Fruit fly (Drosophila melanogaster) whole organism, embryonic: ENCODE results near the gene CG4455.
A peak's percentile ranks its signal among the peaks of the same experiment; 100 is the strongest.

Source experiments
- ATbp ChIP-seq: fragments of 200-800 bp; sonication (Bioruptor generic); optimal IDR thresholded peaks from 2 replicates; lab custom pipeline; 2017; ENCODE audit warnings: missing biosample characterization, mild to moderate bottlenecking, missing genetic modification characterization, missing genetic modification reagents
- Atf-2 ChIP-seq: fragments of 200-800 bp; sonication (Bioruptor generic); optimal IDR thresholded peaks from 2 replicates; lab custom pipeline; 2016; ENCODE audit warnings: missing biosample characterization, missing genetic modification characterization
- Atf3 ChIP-seq: fragments of 200-800 bp; sonication (Bioruptor generic); optimal IDR thresholded peaks from 3 replicates; lab custom pipeline; 2016; ENCODE audit warnings: missing biosample characterization, missing genetic modification characterization
- Blimp-1 ChIP-seq: fragments of 200-800 bp; sonication (Bioruptor generic); optimal IDR thresholded peaks from 3 replicates; lab custom pipeline; 2018; ENCODE audit warnings: missing biosample characterization, missing genetic modification characterization, mild to moderate bottlenecking, moderate library complexity, missing genetic modification reagents
- C15 ChIP-seq: fragments of 200-800 bp; sonication (Bioruptor generic); IDR thresholded peaks from 3 replicates; pipeline ENCODE4 v1.3.6; 2022; ENCODE audit warnings: missing biosample characterization, missing genetic modification characterization
- CG10147 ChIP-seq: fragments of 200-800 bp; sonication (Bioruptor generic); optimal IDR thresholded peaks from 2 replicates; lab custom pipeline; 2019; ENCODE audit warnings: missing biosample characterization, mild to moderate bottlenecking, missing genetic modification characterization, moderate library complexity
- CG10321 ChIP-seq: fragments of 200-800 bp; sonication (Bioruptor generic); IDR thresholded peaks from 2 replicates; pipeline ENCODE4 v1.3.6; 2022; ENCODE audit warnings: missing biosample characterization, missing genetic modification characterization
- CG12942 ChIP-seq: fragments of 200-800 bp; sonication (Bioruptor generic); optimal IDR thresholded peaks from 3 replicates; lab custom pipeline; 2016; ENCODE audit warnings: missing biosample characterization, missing genetic modification characterization
- CG15601 ChIP-seq: fragments of 200-800 bp; sonication (Bioruptor generic); optimal IDR thresholded peaks from 3 replicates; lab custom pipeline; 2019; ENCODE audit warnings: missing biosample characterization, mild to moderate bottlenecking, missing genetic modification characterization, moderate library complexity
- CG16813 ChIP-seq: fragments of 200-800 bp; sonication (Bioruptor generic); IDR thresholded peaks from 3 replicates; pipeline ENCODE4 v1.3.6; 2022; ENCODE audit warnings: missing biosample characterization, missing genetic modification characterization; ENCODE audit not compliant: partially characterized antibody
- CG18011 ChIP-seq: fragments of 200-800 bp; sonication (Bioruptor generic); optimal IDR thresholded peaks from 2 replicates; lab custom pipeline; 2017; ENCODE audit warnings: missing biosample characterization, missing genetic modification characterization, mild to moderate bottlenecking, moderate library complexity, missing genotype
- CG18764 ChIP-seq: fragments of 200-800 bp; sonication (Bioruptor generic); optimal IDR thresholded peaks from 3 replicates; lab custom pipeline; 2016; ENCODE audit warnings: missing biosample characterization, missing genetic modification characterization
- CG33557 ChIP-seq: fragments of 200-800 bp; sonication (Bioruptor generic); optimal IDR thresholded peaks from 2 replicates; lab custom pipeline; 2019; ENCODE audit warnings: missing biosample characterization, mild to moderate bottlenecking, missing genetic modification characterization, moderate library complexity
- CG6175 ChIP-seq: fragments of 200-800 bp; sonication (Bioruptor generic); IDR thresholded peaks from 3 replicates; pipeline ENCODE4 v1.3.6; 2022; ENCODE audit warnings: missing biosample characterization, missing genetic modification characterization
- CG6765 ChIP-seq: fragments of 200-800 bp; sonication (Bioruptor generic); optimal IDR thresholded peaks from 3 replicates; lab custom pipeline; 2017; ENCODE audit warnings: missing biosample characterization, mild to moderate bottlenecking, missing genetic modification characterization
- CG7786 ChIP-seq: fragments of 200-800 bp; sonication (Bioruptor generic); optimal IDR thresholded peaks from 2 replicates; lab custom pipeline; 2016; ENCODE audit warnings: missing biosample characterization, missing genetic modification characterization
- CG7963 ChIP-seq: fragments of 200-800 bp; sonication (Bioruptor generic); IDR thresholded peaks from 3 replicates; pipeline ENCODE4 v1.3.6; 2022; ENCODE audit warnings: missing biosample characterization, missing genetic modification characterization; ENCODE audit not compliant: partially characterized antibody
- CG8281 ChIP-seq: fragments of 200-800 bp; sonication (Bioruptor generic); optimal IDR thresholded peaks from 2 replicates; lab custom pipeline; 2018; ENCODE audit warnings: missing biosample characterization, mild to moderate bottlenecking, missing genetic modification characterization, moderate library complexity
- CG8478 ChIP-seq: fragments of >200 bp; optimal IDR thresholded peaks from 2 replicates; lab custom pipeline; 2018
- CG8944 ChIP-seq: fragments of 200-800 bp; sonication (Bioruptor generic); optimal IDR thresholded peaks from 3 replicates; lab custom pipeline; 2016; ENCODE audit warnings: missing biosample characterization, missing genetic modification characterization
- CG9797 ChIP-seq: fragments of 200-800 bp; sonication (Bioruptor generic); optimal IDR thresholded peaks from 3 replicates; lab custom pipeline; 2018; ENCODE audit warnings: missing biosample characterization, mild to moderate bottlenecking, missing genetic modification characterization
- D19B ChIP-seq: fragments of 200-800 bp; sonication (Bioruptor generic); optimal IDR thresholded peaks from 2 replicates; lab custom pipeline; 2017; ENCODE audit warnings: missing biosample characterization, mild to moderate bottlenecking, missing genetic modification characterization
- E2f1 ChIP-seq: fragments of 200-800 bp; sonication (Bioruptor generic); IDR thresholded peaks from 2 replicates; pipeline ENCODE4 v1.3.6; 2022; ENCODE audit warnings: missing biosample characterization, missing genetic modification characterization
- Fer2 ChIP-seq: fragments of 200-800 bp; sonication (Bioruptor generic); optimal IDR thresholded peaks from 2 replicates; lab custom pipeline; 2018; ENCODE audit warnings: missing biosample characterization, mild to moderate bottlenecking, missing genetic modification characterization, moderate library complexity
- GATAe ChIP-seq: fragments of 200-800 bp; sonication (Bioruptor generic); conservative IDR thresholded peaks from 2 replicates; pipeline ENCODE4 v1.3.6; 2022; ENCODE audit warnings: missing biosample characterization, missing genetic modification characterization
- HLH54F ChIP-seq: fragments of 200-800 bp; sonication (Bioruptor generic); optimal IDR thresholded peaks from 3 replicates; lab custom pipeline; 2016; ENCODE audit warnings: missing biosample characterization, missing genetic modification characterization
- Hmx ChIP-seq: fragments of 200-800 bp; sonication (Bioruptor generic); optimal IDR thresholded peaks from 2 replicates; lab custom pipeline; 2016; ENCODE audit warnings: missing biosample characterization, missing genetic modification characterization
- Lpt ChIP-seq: fragments of >200 bp; optimal IDR thresholded peaks from 2 replicates; lab custom pipeline; 2018; ENCODE audit warnings: missing biosample characterization, missing genetic modification characterization
- NfI ChIP-seq: fragments of 200-800 bp; sonication (Bioruptor generic); optimal IDR thresholded peaks from 3 replicates; lab custom pipeline; 2018; ENCODE audit warnings: missing biosample characterization, mild to moderate bottlenecking, missing genetic modification characterization, moderate library complexity
- Scr ChIP-seq: fragments of 200-800 bp; sonication (Bioruptor generic); IDR thresholded peaks from 2 replicates; pipeline ENCODE4 v1.3.6; 2022; ENCODE audit warnings: missing biosample characterization, missing genetic modification characterization; ENCODE audit not compliant: partially characterized antibody
- Spps ChIP-seq: fragments of 200-800 bp; sonication (Bioruptor generic); optimal IDR thresholded peaks from 2 replicates; lab custom pipeline; 2018; ENCODE audit warnings: missing biosample characterization, mild to moderate bottlenecking, missing genetic modification characterization
- Sry-β ChIP-seq: fragments of 200-800 bp; sonication (Bioruptor generic); optimal IDR thresholded peaks from 2 replicates; lab custom pipeline; 2018; ENCODE audit warnings: missing biosample characterization, mild to moderate bottlenecking, missing genetic modification characterization, moderate library complexity
- ci ChIP-seq: fragments of 200-800 bp; sonication (Bioruptor generic); IDR thresholded peaks from 3 replicates; pipeline ENCODE4 v1.3.6; 2022; ENCODE audit warnings: missing biosample characterization, missing genetic modification characterization
- dysf ChIP-seq: fragments of 200-800 bp; sonication (Bioruptor generic); IDR thresholded peaks from 3 replicates; pipeline ENCODE4 v1.3.6; 2022; ENCODE audit warnings: missing biosample characterization, missing genetic modification characterization
- exex ChIP-seq: fragments of 200-800 bp; sonication (Bioruptor generic); optimal IDR thresholded peaks from 4 replicates; lab custom pipeline; 2018; ENCODE audit warnings: missing biosample characterization, mild to moderate bottlenecking, missing genetic modification characterization, moderate library complexity
- fru ChIP-seq: fragments of >200 bp; optimal IDR thresholded peaks from 2 replicates; lab custom pipeline; 2017
- gce ChIP-seq: fragments of 200-800 bp; sonication (Bioruptor generic); IDR thresholded peaks from 3 replicates; pipeline ENCODE4 v1.3.6; 2022; ENCODE audit warnings: missing biosample characterization, missing genetic modification characterization
- her ChIP-seq: fragments of 200-800 bp; sonication (Bioruptor generic); optimal IDR thresholded peaks from 2 replicates; lab custom pipeline; 2016; ENCODE audit warnings: missing biosample characterization, missing genetic modification characterization
- insv ChIP-seq, 2 experiments: fragments of 200-800 bp; sonication (Bioruptor generic); optimal IDR thresholded peaks; 3 replicates each; lab custom pipeline; 2016 to 2018; ENCODE audit warnings: missing biosample characterization in 2 of 2, missing genetic modification characterization in 2 of 2
- jigr1 ChIP-seq: fragments of 200-800 bp; sonication (Bioruptor generic); IDR thresholded peaks from 3 replicates; pipeline ENCODE4 v1.3.6; 2022; ENCODE audit warnings: missing biosample characterization, missing genetic modification characterization
- klu ChIP-seq: fragments of 200-800 bp; sonication (Bioruptor generic); IDR thresholded peaks from 2 replicates; pipeline ENCODE4 v1.3.6; 2022; ENCODE audit warnings: missing biosample characterization, missing genetic modification characterization
- mam ChIP-seq: fragments of 200-800 bp; sonication (Bioruptor generic); optimal IDR thresholded peaks from 3 replicates; lab custom pipeline; 2016; ENCODE audit warnings: missing biosample characterization, missing genetic modification characterization
- nmo ChIP-seq: fragments of 200-800 bp; sonication (Bioruptor generic); optimal IDR thresholded peaks from 2 replicates; lab custom pipeline; 2018; ENCODE audit warnings: missing biosample characterization, mild to moderate bottlenecking, missing genetic modification characterization, moderate library complexity
- p53 ChIP-seq: fragments of 200-800 bp; sonication (Bioruptor generic); optimal IDR thresholded peaks from 2 replicates; lab custom pipeline; 2016; ENCODE audit warnings: missing biosample characterization, missing genetic modification characterization
- ranshi ChIP-seq: fragments of 200-800 bp; sonication (Bioruptor generic); IDR thresholded peaks from 2 replicates; pipeline ENCODE4 v1.3.6; 2022; ENCODE audit warnings: missing biosample characterization, missing genetic modification characterization
- salm ChIP-seq: fragments of 200-800 bp; sonication (Bioruptor generic); optimal IDR thresholded peaks from 2 replicates; lab custom pipeline; 2018; ENCODE audit warnings: missing biosample characterization, mild to moderate bottlenecking, missing genetic modification characterization
- seq ChIP-seq: fragments of 200-800 bp; sonication (Bioruptor generic); IDR thresholded peaks from 2 replicates; pipeline ENCODE4 v1.3.6; 2022; ENCODE audit warnings: missing biosample characterization, missing genetic modification characterization
- sim ChIP-seq: fragments of 200-800 bp; sonication (Bioruptor generic); IDR thresholded peaks from 2 replicates; pipeline ENCODE4 v1.3.6; 2022; ENCODE audit warnings: missing biosample characterization, missing genetic modification characterization
- so ChIP-seq: fragments of 200-800 bp; sonication (Bioruptor generic); IDR thresholded peaks from 3 replicates; pipeline ENCODE4 v1.3.6; 2022; ENCODE audit warnings: missing biosample characterization, missing genetic modification characterization
- stwl ChIP-seq: fragments of 200-800 bp; sonication (Bioruptor generic); optimal IDR thresholded peaks from 3 replicates; lab custom pipeline; 2018; ENCODE audit warnings: missing biosample characterization, mild to moderate bottlenecking, missing genetic modification characterization, moderate library complexity
- tap ChIP-seq: fragments of 200-800 bp; optimal IDR thresholded peaks from 3 replicates; lab custom pipeline; 2019; ENCODE audit warnings: missing biosample characterization, mild to moderate bottlenecking, missing genetic modification characterization, moderate library complexity
- ttk ChIP-seq: fragments of 200-800 bp; sonication (Bioruptor generic); IDR thresholded peaks from 2 replicates; pipeline ENCODE4 v2.1.2; 2022; ENCODE audit warnings: missing biosample characterization, missing genetic modification characterization
- wek ChIP-seq: fragments of 200-800 bp; sonication (Bioruptor generic); optimal IDR thresholded peaks from 3 replicates; lab custom pipeline; 2018; ENCODE audit warnings: missing biosample characterization, mild to moderate bottlenecking, missing genetic modification characterization, moderate library complexity

The CG4455 gene

DNA sequence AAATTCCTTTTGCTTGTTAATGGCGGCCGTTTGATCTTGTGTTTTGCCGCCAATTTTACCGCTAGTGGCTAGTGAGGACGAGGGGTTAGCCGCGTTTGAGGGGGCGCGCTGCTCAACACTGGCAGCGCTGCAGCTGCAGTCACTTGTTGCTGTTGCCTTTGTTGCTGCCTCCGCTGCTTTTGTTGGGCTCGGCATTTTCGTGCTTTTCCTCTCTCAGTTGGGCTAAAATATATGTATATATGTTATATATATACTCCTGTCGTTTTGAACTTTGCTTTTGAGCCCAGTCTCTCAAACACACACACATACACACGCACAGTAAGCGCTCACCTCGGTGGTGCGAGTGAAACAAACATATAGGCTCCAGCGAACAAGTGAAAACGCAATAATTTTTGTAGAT, 27.9 kb upstream of the CG4455 start (continued):
- TF ChIP-seq salm (no peak), D19B (GFP tag; lab: Kevin White, UChicago) (no peak), CG6765 (GFP tag; lab: Kevin White, UChicago) (peak; percentile 9), NfI (GFP tag; lab: Kevin White, UChicago) (no peak), Blimp-1 (GFP tag; lab: Kevin White, UChicago) (peak; percentile 10), E2f1 (peak; percentile 63; the same call in 1 of the 2 replicates), GATAe (GFP tag; lab: Robert Waterston, UW) (no peak), seq (GFP tag; lab: Robert Waterston, UW) (peak; percentile 29; the same call in 1 of the 2 replicates), gce (GFP tag; lab: Robert Waterston, UW) (no peak), Atf3 (GFP tag; lab: Kevin White, UChicago) (no peak), CG8478 (lab: Kevin White, UChicago) (no peak), wek (no peak), CG18011 (GFP tag; lab: Kevin White, UChicago) (no peak), insv (GFP tag; optimal IDR thresholded peaks at IDR 0.05; lab: Kevin White, UChicago) (no peak), CG18764 (no peak), Scr (GFP tag; lab: Robert Waterston, UW) (no peak), her (no peak), sim (no peak), ci (GFP tag; lab: Robert Waterston, UW) (peak; percentile 72; the same call in 2 of the 3 replicates), ttk (GFP tag; lab: Robert Waterston, UW) (no peak), C15 (no peak), mam (GFP tag; lab: Kevin White, UChicago) (no peak), Atf-2 (GFP tag; lab: Kevin White, UChicago) (no peak), CG8281 (tag; lab: Kevin White, UChicago) (no peak), HLH54F (GFP tag; lab: Kevin White, UChicago) (no peak), p53 (no peak), Hmx (GFP tag; lab: Kevin White, UChicago) (no peak), klu (GFP tag; lab: Robert Waterston, UW) (no peak), so (GFP tag; lab: Robert Waterston, UW) (0 out of 3 replicates have a peak, but pooled peaks have one; percentile 25), dysf (GFP tag; lab: Robert Waterston, UW) (no peak), CG7786 (GFP tag; lab: Kevin White, UChicago) (no peak), CG10321 (GFP tag; lab: Robert Waterston, UW) (peak; percentile 94), Sry-β (GFP tag; lab: Kevin White, UChicago) (no peak), Spps (tag; lab: Kevin White, UChicago) (no peak), jigr1 (no peak), ATbp (peak; percentile 5), exex (tag; lab: Kevin White, UChicago) (no peak), CG7963 (GFP tag; lab: Robert Waterston, UW) (no peak), Fer2 (tag; lab: Kevin White, UChicago) (no peak), CG6175 (GFP tag; lab: Robert Waterston, UW) (no peak), CG9797 (GFP tag; lab: Kevin White, UChicago) (no peak), CG15601 (tag; lab: Kevin White, UChicago) (no peak), nmo (GFP tag; lab: Kevin White, UChicago) (no peak), ranshi (GFP tag; lab: Robert Waterston, UW) (0 out of 2 replicates have a peak, but pooled peaks have one; percentile 10), CG33557 (GFP tag; lab: Kevin White, UChicago) (no peak), CG12942 (GFP tag; lab: Kevin White, UChicago) (no peak), fru (lab: Kevin White, UChicago) (no peak), stwl (tag; lab: Kevin White, UChicago) (no peak), Lpt (GFP tag; lab: Kevin White, UChicago) (no peak), tap (tag; lab: Kevin White, UChicago) (no peak), CG16813 (no peak), CG8944 (GFP tag; lab: Kevin White, UChicago) (no peak), CG10147 (GFP tag; lab: Kevin White, UChicago) (no peak)
